Worm (Caenorhabditis elegans) whole organism, midembryonic: ENCODE data around the gene cope-1.

Experiments
- T22C8.4 ChIP-seq: fragments of 200-800 bp; sonication (Bioruptor generic); IDR thresholded peaks from 2 replicates; pipeline ENCODE4 v1.3.6; 2022; ENCODE audit warnings: missing genetic modification characterization, missing compliant biosample characterization
- cog-1 ChIP-seq: sonication (generic microtip); optimal IDR thresholded peaks from 2 replicates; lab custom pipeline; 2016; ENCODE audit warnings: missing genetic modification characterization, missing compliant biosample characterization
- flt-1 ChIP-seq: fragments of 200-800 bp; sonication (Bioruptor generic); IDR thresholded peaks from 2 replicates; pipeline ENCODE4 v1.3.6; 2022; ENCODE audit warnings: missing genetic modification characterization, missing compliant biosample characterization
- klf-2 ChIP-seq: fragments of 200-800 bp; sonication (Bioruptor generic); conservative IDR thresholded peaks from 2 replicates; pipeline ENCODE4 v1.3.6; 2022; ENCODE audit warnings: missing genetic modification reagents, missing genetic modification characterization, missing compliant biosample characterization
- med-1 ChIP-seq: sonication (generic microtip); optimal IDR thresholded peaks from 2 replicates; lab custom pipeline; 2017; ENCODE audit warnings: missing genetic modification characterization, mild to moderate bottlenecking, missing compliant biosample characterization, antibody characterized with exemption, missing genetic modification reagents; ENCODE audit not compliant: insufficient read depth
- ref-1 ChIP-seq: fragments of 200-800 bp; sonication (Bioruptor generic); conservative IDR thresholded peaks from 2 replicates; pipeline ENCODE4 v1.3.6; 2022; ENCODE audit warnings: missing genetic modification reagents, missing genetic modification characterization, missing compliant biosample characterization
- tab-1 ChIP-seq: fragments of 200-800 bp; sonication (Bioruptor generic); IDR thresholded peaks from 2 replicates; pipeline ENCODE4 v1.3.6; 2022; ENCODE audit warnings: missing genetic modification characterization, missing compliant biosample characterization
- ztf-23 ChIP-seq: fragments of 200-800 bp; sonication (Bioruptor generic); IDR thresholded peaks from 2 replicates; pipeline ENCODE4 v1.3.6; 2022; ENCODE audit warnings: missing genetic modification reagents, missing genetic modification characterization, missing compliant biosample characterization
- ztf-29 ChIP-seq: fragments of 200-800 bp; sonication (Bioruptor generic); IDR thresholded peaks from 2 replicates; pipeline ENCODE4 v1.3.6; 2022; ENCODE audit warnings: missing genetic modification reagents, missing genetic modification characterization, missing compliant biosample characterization

DNA sequence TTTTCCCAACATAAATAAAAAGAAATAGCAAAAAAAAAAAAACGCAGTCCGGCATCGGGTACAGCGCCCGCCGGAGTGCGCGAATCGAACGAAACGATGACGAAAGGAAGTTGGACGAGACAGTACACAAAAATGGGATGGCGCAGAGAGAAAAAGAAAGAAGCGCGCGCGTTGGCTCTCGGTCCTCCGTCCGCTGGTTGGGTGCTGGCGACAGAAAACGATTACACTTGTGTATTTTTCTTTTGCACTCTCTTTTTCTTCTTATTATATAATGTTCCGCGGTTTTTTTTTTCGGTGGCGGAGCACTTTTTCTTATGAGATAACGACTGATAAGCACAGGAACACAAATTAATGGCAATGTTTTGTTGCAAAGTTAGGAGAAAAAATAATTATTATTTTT lies 48.8 kb upstream of the cope-1 start:
- TF ChIP-seq ztf-23 (GFP tag; lab: Robert Waterston, UW) (no peak), T22C8.4 (GFP tag; lab: Robert Waterston, UW) (no peak), tab-1 (GFP tag; lab: Robert Waterston, UW) (no peak), flt-1 (GFP tag; lab: Robert Waterston, UW) (no peak), cog-1 (tag; lab: Kevin White, UChicago) (no peak), ztf-29 (GFP tag; lab: Robert Waterston, UW) (no peak), ref-1 (GFP tag; lab: Robert Waterston, UW) (no peak), klf-2 (GFP tag; lab: Robert Waterston, UW) (no peak), med-1 (GFP tag; lab: Kevin White, UChicago) (no peak)
